Worm (Caenorhabditis elegans) whole organism, L1 larva: ENCODE measurements around the gene T16H12.2.

Source experiments
- aha-1 ChIP-seq: fragments of 150-350 bp; optimal IDR thresholded peaks from 2 replicates; lab custom pipeline; 2014; ENCODE audit warnings: missing biosample characterization, missing genetic modification characterization
- alr-1 ChIP-seq: fragments of 200-800 bp; sonication (Bioruptor generic); optimal IDR thresholded peaks from 2 replicates; lab custom pipeline; 2018; ENCODE audit warnings: borderline replicate concordance, mild to moderate bottlenecking, missing genetic modification characterization, missing compliant biosample characterization
- aly-2 ChIP-seq: fragments of 150-350 bp; optimal IDR thresholded peaks from 2 replicates; lab custom pipeline; 2014; ENCODE audit warnings: missing biosample characterization, missing genetic modification characterization
- ceh-82 ChIP-seq, 3 experiments: fragments of 150-350 bp in 1 of 3; sonication (generic microtip) in 2 of 3; optimal IDR thresholded peaks; 2 replicates each; lab custom pipeline; 2014 to 2017; ENCODE audit warnings: missing biosample characterization in 3 of 3, missing genetic modification characterization in 3 of 3
- hlh-4 ChIP-seq: sonication (generic microtip); optimal IDR thresholded peaks from 2 replicates; lab custom pipeline; 2016; ENCODE audit warnings: mild to moderate bottlenecking, missing genetic modification characterization, missing compliant biosample characterization
- irx-1 ChIP-seq: sonication (generic microtip); optimal IDR thresholded peaks from 2 replicates; lab custom pipeline; 2016; ENCODE audit warnings: missing genetic modification characterization, missing compliant biosample characterization
- lin-13 ChIP-seq: fragments of 150-350 bp; optimal IDR thresholded peaks from 2 replicates; lab custom pipeline; 2014; ENCODE audit warnings: missing biosample characterization, missing genetic modification reagents, missing genetic modification characterization
- nhr-90 ChIP-seq: sonication (generic microtip); optimal IDR thresholded peaks from 2 replicates; lab custom pipeline; 2016; ENCODE audit warnings: mild to moderate bottlenecking, missing genetic modification characterization, missing compliant biosample characterization; ENCODE audit not compliant: poor library complexity
- snpc-4 ChIP-seq: fragments of 150-350 bp; optimal IDR thresholded peaks from 2 replicates; lab custom pipeline; 2014; ENCODE audit warnings: missing biosample characterization, missing genetic modification characterization
- unc-130 ChIP-seq: fragments of 150-350 bp; optimal IDR thresholded peaks from 2 replicates; lab custom pipeline; 2017; ENCODE audit warnings: missing biosample characterization, missing genetic modification characterization, inconsistent platforms
- unc-62 ChIP-seq: fragments of 150-350 bp; optimal IDR thresholded peaks from 2 replicates; lab custom pipeline; 2014; ENCODE audit warnings: missing biosample characterization, missing genetic modification reagents, missing genetic modification characterization
- ztf-4 ChIP-seq: fragments of 150-350 bp; optimal IDR thresholded peaks from 2 replicates; lab custom pipeline; 2014; ENCODE audit warnings: missing biosample characterization, missing genetic modification characterization

ce11 chrIII:10088508-10088981 lies 2.5 kb downstream of the T16H12.2 start, which contains the start of gene hal-2:
- no peak for TF ChIP-seq ztf-4 (tag; lab: Kevin White, UChicago)
- no peak for TF ChIP-seq unc-62 (GFP tag; lab: Kevin White, UChicago)
- TF ChIP-seq lin-13, result no peak
- no peak for TF ChIP-seq aly-2 (tag; lab: Kevin White, UChicago)
- TF ChIP-seq aha-1, result no peak
- TF ChIP-seq unc-130, result no peak
- no peak for TF ChIP-seq irx-1 (tag; lab: Kevin White, UChicago)
- TF ChIP-seq alr-1 (tag; lab: Kevin White, UChicago), result no peak
- TF ChIP-seq hlh-4 (tag; lab: Kevin White, UChicago), result no peak
- TF ChIP-seq nhr-90 (tag; lab: Kevin White, UChicago), result no peak
- no peak for TF ChIP-seq snpc-4
- TF ChIP-seq ceh-82 (tag; optimal IDR thresholded peaks at IDR 0.05; lab: Kevin White, UChicago), result no peak
